Fruit fly (Drosophila melanogaster) whole organism, embryonic: ENCODE measurements around the gene Scm.

Source experiments
- Awh ChIP-seq: fragments of 200-800 bp; sonication (Bioruptor generic); IDR thresholded peaks from 2 replicates; pipeline ENCODE4, ENCODE4 v1.3.6; 2022; ENCODE audit warnings: missing biosample characterization, missing genetic modification characterization
- Bgb ChIP-seq: fragments of 200-800 bp; sonication (Bioruptor generic); IDR thresholded peaks from 2 replicates; pipeline ENCODE4 v1.3.6; 2022; ENCODE audit warnings: missing biosample characterization, missing genetic modification characterization; ENCODE audit not compliant: partially characterized antibody
- Blimp-1 ChIP-seq: fragments of 200-800 bp; sonication (Bioruptor generic); optimal IDR thresholded peaks from 3 replicates; lab custom pipeline; 2018; ENCODE audit warnings: missing biosample characterization, missing genetic modification characterization, mild to moderate bottlenecking, moderate library complexity, missing genetic modification reagents
- CG13424 ChIP-seq: fragments of 200-800 bp; sonication (Bioruptor generic); optimal IDR thresholded peaks from 2 replicates; lab custom pipeline; 2019; ENCODE audit warnings: missing biosample characterization, mild to moderate bottlenecking, missing genetic modification characterization, moderate library complexity
- CG13894 ChIP-seq: fragments of 200-800 bp; sonication (Bioruptor generic); optimal IDR thresholded peaks from 3 replicates; lab custom pipeline; 2018; ENCODE audit warnings: missing biosample characterization, mild to moderate bottlenecking, missing genetic modification characterization, moderate library complexity
- CG14860 ChIP-seq: fragments of 200-800 bp; sonication (Bioruptor generic); IDR thresholded peaks from 3 replicates; pipeline ENCODE4 v1.3.6; 2022; ENCODE audit warnings: missing biosample characterization, missing genetic modification characterization; ENCODE audit not compliant: partially characterized antibody
- CG14965 ChIP-seq: fragments of 200-800 bp; sonication (Bioruptor generic); optimal IDR thresholded peaks from 2 replicates; lab custom pipeline; 2016; ENCODE audit warnings: missing biosample characterization, missing genetic modification characterization, borderline replicate concordance
- CG16813 ChIP-seq: fragments of 200-800 bp; sonication (Bioruptor generic); IDR thresholded peaks from 3 replicates; pipeline ENCODE4 v1.3.6; 2022; ENCODE audit warnings: missing biosample characterization, missing genetic modification characterization; ENCODE audit not compliant: partially characterized antibody
- CG17328 ChIP-seq: fragments of 200-800 bp; sonication (Bioruptor generic); IDR thresholded peaks from 2 replicates; pipeline ENCODE4 v1.3.6; 2022; ENCODE audit warnings: missing biosample characterization, missing genetic modification characterization
- CG17802 ChIP-seq: fragments of 200-800 bp; sonication (Bioruptor generic); optimal IDR thresholded peaks from 2 replicates; lab custom pipeline; 2018; ENCODE audit warnings: missing biosample characterization, mild to moderate bottlenecking, missing genetic modification characterization, moderate library complexity
- CG17912 ChIP-seq: fragments of 200-800 bp; sonication (Bioruptor generic); optimal IDR thresholded peaks from 2 replicates; lab custom pipeline; 2018; ENCODE audit warnings: missing biosample characterization, mild to moderate bottlenecking, missing genetic modification characterization
- CG6254 ChIP-seq: fragments of 200-800 bp; sonication (Bioruptor generic); optimal IDR thresholded peaks from 3 replicates; lab custom pipeline; 2017; ENCODE audit warnings: mild to moderate bottlenecking, missing biosample characterization, missing genetic modification reagents, missing genetic modification characterization
- CG6765 ChIP-seq: fragments of 200-800 bp; sonication (Bioruptor generic); optimal IDR thresholded peaks from 3 replicates; lab custom pipeline; 2017; ENCODE audit warnings: missing biosample characterization, mild to moderate bottlenecking, missing genetic modification characterization
- CG7357 ChIP-seq: fragments of 200-800 bp; sonication (Bioruptor generic); IDR thresholded peaks from 3 replicates; pipeline ENCODE4 v1.3.6; 2022; ENCODE audit warnings: missing biosample characterization, missing genetic modification characterization
- CG7963 ChIP-seq: fragments of 200-800 bp; sonication (Bioruptor generic); IDR thresholded peaks from 3 replicates; pipeline ENCODE4 v1.3.6; 2022; ENCODE audit warnings: missing biosample characterization, missing genetic modification characterization; ENCODE audit not compliant: partially characterized antibody
- CG8924 ChIP-seq: fragments of 200-800 bp; optimal IDR thresholded peaks from 3 replicates; lab custom pipeline; 2019; ENCODE audit warnings: missing biosample characterization, mild to moderate bottlenecking, missing genetic modification characterization, moderate library complexity
- CG9215 ChIP-seq: fragments of 200-800 bp; sonication (Bioruptor generic); IDR thresholded peaks from 2 replicates; pipeline ENCODE4 v1.3.6; 2022; ENCODE audit warnings: missing biosample characterization, missing genetic modification characterization
- Chrac-16 ChIP-seq: fragments of 200-800 bp; sonication (Bioruptor generic); optimal IDR thresholded peaks from 3 replicates; lab custom pipeline; 2016; ENCODE audit warnings: missing biosample characterization, missing genetic modification characterization
- Dll ChIP-seq: fragments of 200-800 bp; sonication (Bioruptor generic); IDR thresholded peaks from 4 replicates; pipeline ENCODE4 v1.3.6; 2022; ENCODE audit warnings: missing biosample characterization, missing genetic modification characterization; ENCODE audit not compliant: partially characterized antibody
- Drgx ChIP-seq: fragments of 200-800 bp; sonication (Bioruptor generic); IDR thresholded peaks from 2 replicates; pipeline ENCODE4 v1.3.6; 2022; ENCODE audit warnings: missing biosample characterization, missing genetic modification characterization
- HLH4C ChIP-seq: fragments of 200-800 bp; sonication (Bioruptor generic); IDR thresholded peaks from 3 replicates; pipeline ENCODE4 v1.3.6; 2022; ENCODE audit warnings: missing biosample characterization, missing genetic modification characterization; ENCODE audit not compliant: partially characterized antibody
- HmgZ ChIP-seq: fragments of 200-800 bp; sonication (Bioruptor generic); optimal IDR thresholded peaks from 2 replicates; lab custom pipeline; 2018; ENCODE audit warnings: missing biosample characterization, mild to moderate bottlenecking, missing genetic modification characterization
- Med ChIP-seq: fragments of 200-800 bp; sonication (Bioruptor generic); peaks from one replicate; lab custom pipeline; 2016; ENCODE audit warnings: missing biosample characterization, missing genetic modification characterization, mild to moderate bottlenecking, inconsistent platforms, moderate library complexity
- Opbp ChIP-seq: fragments of 200-800 bp; sonication (Bioruptor generic); IDR thresholded peaks from 3 replicates; pipeline ENCODE4 v1.3.6; 2022; ENCODE audit warnings: missing biosample characterization, missing genetic modification characterization; ENCODE audit not compliant: partially characterized antibody
- Pdp1 ChIP-seq, 2 experiments: fragments of 200-800 bp; sonication (Bioruptor generic); optimal IDR thresholded peaks; 3 replicates each; lab custom pipeline; 2016; ENCODE audit warnings: missing biosample characterization in 2 of 2, missing genetic modification characterization in 2 of 2, mild to moderate bottlenecking in 1 of 2, moderate library complexity in 1 of 2
- Scr ChIP-seq: fragments of 200-800 bp; sonication (Bioruptor generic); IDR thresholded peaks from 2 replicates; pipeline ENCODE4 v1.3.6; 2022; ENCODE audit warnings: missing biosample characterization, missing genetic modification characterization; ENCODE audit not compliant: partially characterized antibody
- Taf1 ChIP-seq: fragments of 200-800 bp; sonication (Bioruptor generic); IDR thresholded peaks from 2 replicates; pipeline ENCODE4 v1.3.6; 2022; ENCODE audit warnings: missing biosample characterization, missing genetic modification characterization
- abd-A ChIP-seq: fragments of 200-800 bp; sonication (Bioruptor generic); optimal IDR thresholded peaks from 3 replicates; lab custom pipeline; 2019; ENCODE audit warnings: missing biosample characterization, mild to moderate bottlenecking, missing genetic modification characterization, moderate library complexity
- ap ChIP-seq: fragments of 200-800 bp; sonication (Bioruptor generic); IDR thresholded peaks from 2 replicates; pipeline ENCODE4 v1.3.6; 2022; ENCODE audit warnings: missing biosample characterization, missing genetic modification characterization
- bbx ChIP-seq: fragments of 200-800 bp; sonication (Bioruptor generic); IDR thresholded peaks from 2 replicates; pipeline ENCODE4 v1.3.6; 2022; ENCODE audit warnings: missing biosample characterization, missing genetic modification characterization; ENCODE audit not compliant: partially characterized antibody
- caup ChIP-seq: fragments of 200-800 bp; sonication (Bioruptor generic); optimal IDR thresholded peaks from 3 replicates; lab custom pipeline; 2017; ENCODE audit warnings: missing biosample characterization, mild to moderate bottlenecking, missing genetic modification characterization, moderate library complexity; ENCODE audit not compliant: severe bottlenecking
- en ChIP-seq: fragments of 200-800 bp; sonication (Bioruptor generic); optimal IDR thresholded peaks from 2 replicates; lab custom pipeline; 2016; ENCODE audit warnings: missing biosample characterization, missing genetic modification characterization
- gce ChIP-seq: fragments of 200-800 bp; sonication (Bioruptor generic); IDR thresholded peaks from 3 replicates; pipeline ENCODE4 v1.3.6; 2022; ENCODE audit warnings: missing biosample characterization, missing genetic modification characterization
- gem ChIP-seq: fragments of 200-800 bp; sonication (Bioruptor generic); optimal IDR thresholded peaks from 2 replicates; lab custom pipeline; 2019; ENCODE audit warnings: missing biosample characterization, mild to moderate bottlenecking, missing genetic modification characterization, moderate library complexity
- gfzf ChIP-seq: fragments of 200-800 bp; sonication (Bioruptor generic); optimal IDR thresholded peaks from 2 replicates; lab custom pipeline; 2016; ENCODE audit warnings: missing biosample characterization, mild to moderate bottlenecking, missing genetic modification characterization, moderate library complexity
- hb ChIP-seq: fragments of 200-800 bp; sonication (Bioruptor generic); IDR thresholded peaks from 3 replicates; pipeline ENCODE4 v1.3.6; 2022; ENCODE audit warnings: missing biosample characterization, missing genetic modification characterization; ENCODE audit not compliant: partially characterized antibody
- jing ChIP-seq: fragments of 200-800 bp; sonication (Bioruptor generic); optimal IDR thresholded peaks from 2 replicates; lab custom pipeline; 2018; ENCODE audit warnings: missing biosample characterization, mild to moderate bottlenecking, missing genetic modification characterization
- maf-S ChIP-seq: fragments of 200-800 bp; sonication (Bioruptor generic); optimal IDR thresholded peaks from 2 replicates; lab custom pipeline; 2016; ENCODE audit warnings: missing biosample characterization, missing genetic modification characterization
- nau ChIP-seq: fragments of 200-800 bp; sonication (Bioruptor generic); optimal IDR thresholded peaks from 3 replicates; lab custom pipeline; 2017; ENCODE audit warnings: missing biosample characterization, mild to moderate bottlenecking, missing genetic modification characterization, missing genetic modification reagents
- nerfin-2 ChIP-seq: fragments of 200-800 bp; sonication (Bioruptor generic); IDR thresholded peaks from 2 replicates; pipeline ENCODE4 v1.3.6; 2022; ENCODE audit warnings: missing biosample characterization, missing genetic modification characterization; ENCODE audit not compliant: partially characterized antibody
- oc ChIP-seq: fragments of 200-800 bp; sonication (Bioruptor generic); optimal IDR thresholded peaks from 2 replicates; lab custom pipeline; 2018; ENCODE audit warnings: missing biosample characterization, mild to moderate bottlenecking, missing genetic modification characterization, moderate library complexity
- sens ChIP-seq: fragments of 200-800 bp; sonication (Bioruptor generic); peaks from one replicate; lab custom pipeline; 2016; ENCODE audit warnings: missing biosample characterization, missing genetic modification characterization
- sisA ChIP-seq: fragments of 200-800 bp; sonication (Bioruptor generic); IDR thresholded peaks from 2 replicates; pipeline ENCODE4 v1.3.6; 2022; ENCODE audit warnings: missing biosample characterization, missing genetic modification characterization
- tna ChIP-seq: fragments of 200-800 bp; sonication (Bioruptor generic); IDR thresholded peaks from 2 replicates; pipeline ENCODE4 v1.3.6; 2022; ENCODE audit warnings: missing biosample characterization, missing genetic modification characterization; ENCODE audit not compliant: partially characterized antibody
- vnd ChIP-seq: fragments of 200-800 bp; sonication (Bioruptor generic); IDR thresholded peaks from 3 replicates; pipeline ENCODE4 v1.3.6; 2022; ENCODE audit warnings: missing biosample characterization, missing genetic modification characterization; ENCODE audit not compliant: partially characterized antibody
- vvl ChIP-seq: fragments of 200-800 bp; sonication (Bioruptor generic); IDR thresholded peaks from 2 replicates; pipeline ENCODE4 v1.3.6; 2022; ENCODE audit warnings: missing biosample characterization, missing genetic modification characterization

The Scm gene

dm6 chr3R:9608206-9608605 lies 29.2 kb downstream of the Scm start:
- TF ChIP-seq CG14860 (GFP tag; lab: Robert Waterston, UW): peak; percentile 68; the same call in 2 of the 3 replicates
- TF ChIP-seq CG9215 (GFP tag; lab: Robert Waterston, UW): no peak
- TF ChIP-seq CG7963 (GFP tag; lab: Robert Waterston, UW): peak; percentile 58; the same call in 1 of the 3 replicates
- peak; percentile 78 for TF ChIP-seq tna (GFP tag; lab: Robert Waterston, UW)
- TF ChIP-seq CG17912 (GFP tag; lab: Kevin White, UChicago): no peak
- TF ChIP-seq Drgx (GFP tag; lab: Robert Waterston, UW): 0 out of 2 replicates have a peak, but pooled peaks have one; percentile 15
- no peak for TF ChIP-seq CG14965 (GFP tag; lab: Kevin White, UChicago)
- peak; percentile 17 for TF ChIP-seq Med (GFP tag; lab: Kevin White, UChicago)
- TF ChIP-seq gem (tag; lab: Kevin White, UChicago): no peak
- TF ChIP-seq Dll (GFP tag; lab: Robert Waterston, UW): 0 out of 4 replicates have a peak, but pooled peaks have one; percentile 19
- TF ChIP-seq vnd (GFP tag; lab: Robert Waterston, UW): peak; percentile 50; the same call in 2 of the 3 replicates
- TF ChIP-seq nerfin-2: peak; percentile 62
- peak; percentile 40; the same call in 1 of the 2 replicates for TF ChIP-seq Bgb
- peak in 1 of 2 experiments; percentile 67 for TF ChIP-seq Pdp1 (GFP tag; optimal IDR thresholded peaks at IDR 0.05; lab: Kevin White, UChicago)
- TF ChIP-seq gce (GFP tag; lab: Robert Waterston, UW): no peak
- TF ChIP-seq CG17328 (GFP tag; lab: Robert Waterston, UW): no peak
- TF ChIP-seq bbx (GFP tag; lab: Robert Waterston, UW): peak; percentile 31; the same call in 1 of the 2 replicates
- TF ChIP-seq HmgZ: no peak
- TF ChIP-seq CG6254: no peak
- TF ChIP-seq hb (GFP tag; lab: Robert Waterston, UW): 0 out of 3 replicates have a peak, but pooled peaks have one; percentile 20
- peak; percentile 48; the same call in 1 of the 2 replicates for TF ChIP-seq Scr (GFP tag; lab: Robert Waterston, UW)
- TF ChIP-seq HLH4C (GFP tag; lab: Robert Waterston, UW): peak; percentile 87
- peak; percentile 60 for TF ChIP-seq CG16813
- TF ChIP-seq CG8924: no peak

- TF ChIP-seq CG13424 (tag; lab: Kevin White, UChicago): no peak
- TF ChIP-seq CG17802: no peak
- peak; percentile 5 for TF ChIP-seq Blimp-1
- no peak for TF ChIP-seq maf-S (GFP tag; lab: Kevin White, UChicago)
- TF ChIP-seq Opbp (GFP tag; lab: Robert Waterston, UW): no peak
- TF ChIP-seq gfzf (GFP tag; lab: Kevin White, UChicago): no peak
- peak; percentile 71 for TF ChIP-seq abd-A (tag; lab: Kevin White, UChicago)
- TF ChIP-seq CG6765 (GFP tag; lab: Kevin White, UChicago): no peak
- no peak for TF ChIP-seq caup
- TF ChIP-seq CG13894 (tag; lab: Kevin White, UChicago): no peak
- peak; percentile 11 for TF ChIP-seq oc (tag; lab: Kevin White, UChicago)
- TF ChIP-seq CG7357 (GFP tag; lab: Robert Waterston, UW): no peak
- peak; percentile 62 for TF ChIP-seq sens
- TF ChIP-seq Chrac-16 (GFP tag; lab: Kevin White, UChicago): no peak
- TF ChIP-seq vvl (GFP tag; lab: Robert Waterston, UW): peak; percentile 19; the same call in 1 of the 2 replicates
- TF ChIP-seq Taf1 (GFP tag; lab: Robert Waterston, UW): no peak
- peak; percentile 90 for TF ChIP-seq Awh (GFP tag; lab: Robert Waterston, UW)
- no peak for TF ChIP-seq ap (GFP tag; lab: Robert Waterston, UW)
- TF ChIP-seq bbx (GFP tag; lab: Robert Waterston, UW): no peak
- TF ChIP-seq nau (GFP tag; lab: Kevin White, UChicago): no peak
- no peak for TF ChIP-seq jing (GFP tag; lab: Kevin White, UChicago)
- TF ChIP-seq en (GFP tag; lab: Kevin White, UChicago): no peak
- no peak for TF ChIP-seq sisA (GFP tag; lab: Robert Waterston, UW)
These were observed 30.3 kb downstream of the Scm start for dm6 chr3R:9606913-9607804.
